Worm (Caenorhabditis elegans) whole organism, L3 larva: ENCODE results near the gene srh-88.

Experiments
- ZK546.5 ChIP-seq: sonication (generic microtip); optimal IDR thresholded peaks from 2 replicates; lab custom pipeline; 2017; ENCODE audit warnings: missing biosample characterization, missing genetic modification characterization
- aly-2 ChIP-seq: fragments of 150-350 bp; optimal IDR thresholded peaks from 2 replicates; lab custom pipeline; 2014; ENCODE audit warnings: missing biosample characterization, missing genetic modification characterization
- ama-1 ChIP-seq: fragments of 150-350 bp; optimal IDR thresholded peaks from 2 replicates; lab custom pipeline; 2018
- ceh-16 ChIP-seq: sonication (generic microtip); optimal IDR thresholded peaks from 2 replicates; lab custom pipeline; 2017; ENCODE audit warnings: missing biosample characterization, missing genetic modification characterization
- ceh-28 ChIP-seq: fragments of 150-350 bp; optimal IDR thresholded peaks from 2 replicates; lab custom pipeline; 2014; ENCODE audit warnings: missing biosample characterization, missing genetic modification reagents, missing genetic modification characterization
- daf-12 ChIP-seq: fragments of 150-350 bp; optimal IDR thresholded peaks from 2 replicates; lab custom pipeline; 2014; ENCODE audit warnings: missing biosample characterization, missing genetic modification reagents, missing genetic modification characterization
- egl-5 ChIP-seq: fragments of 150-350 bp; optimal IDR thresholded peaks from 2 replicates; lab custom pipeline; 2017; ENCODE audit warnings: missing biosample characterization, missing genetic modification reagents, missing genetic modification characterization, inconsistent platforms
- elt-1 ChIP-seq: fragments of 150-350 bp; optimal IDR thresholded peaks from 2 replicates; lab custom pipeline; 2014; ENCODE audit warnings: missing biosample characterization, missing genetic modification characterization
- elt-2 ChIP-seq: sonication (generic microtip); optimal IDR thresholded peaks from 2 replicates; lab custom pipeline; 2016; ENCODE audit warnings: missing genetic modification reagents, mild to moderate bottlenecking, missing genetic modification characterization, missing compliant biosample characterization
- elt-3 ChIP-seq, 3 experiments: fragments of 150-350 bp in 1 of 3; sonication (generic microtip) in 2 of 3; optimal IDR thresholded peaks; 2 replicates in 2 of 3; 4 replicates in 1 of 3; lab custom pipeline; 2014 to 2017; ENCODE audit warnings: missing biosample characterization in 3 of 3, missing genetic modification characterization in 3 of 3
- eor-1 ChIP-seq, 2 experiments: fragments of 150-350 bp; optimal IDR thresholded peaks; 2 replicates each; lab custom pipeline; 2014 to 2018; ENCODE audit warnings: missing biosample characterization in 2 of 2, missing genetic modification characterization in 2 of 2
- fkh-10 ChIP-seq: sonication (generic microtip); optimal IDR thresholded peaks from 2 replicates; lab custom pipeline; 2017; ENCODE audit warnings: missing biosample characterization, missing genetic modification reagents, missing genetic modification characterization
- fos-1 ChIP-seq: fragments of 150-350 bp; optimal IDR thresholded peaks from 2 replicates; lab custom pipeline; 2014; ENCODE audit warnings: missing biosample characterization, missing genetic modification characterization
- hmg-11 ChIP-seq: sonication (generic microtip); optimal IDR thresholded peaks from 2 replicates; lab custom pipeline; 2016; ENCODE audit warnings: missing genetic modification characterization, missing compliant biosample characterization
- jun-1 ChIP-seq: fragments of 150-350 bp; optimal IDR thresholded peaks from 2 replicates; lab custom pipeline; 2014; ENCODE audit warnings: missing biosample characterization, missing genetic modification reagents, missing genetic modification characterization
- lin-15B ChIP-seq: fragments of 150-350 bp; optimal IDR thresholded peaks from 2 replicates; lab custom pipeline; 2014; ENCODE audit warnings: missing biosample characterization, missing genetic modification characterization
- lin-39 ChIP-seq: fragments of 150-350 bp; optimal IDR thresholded peaks from 2 replicates; lab custom pipeline; 2018; ENCODE audit warnings: missing biosample characterization, missing genetic modification reagents, missing genetic modification characterization
- lsy-12 ChIP-seq: sonication (generic microtip); optimal IDR thresholded peaks from 2 replicates; lab custom pipeline; 2016; ENCODE audit warnings: mild to moderate bottlenecking, missing genetic modification characterization, missing compliant biosample characterization
- mdl-1 ChIP-seq: fragments of 150-350 bp; optimal IDR thresholded peaks from 2 replicates; lab custom pipeline; 2014; ENCODE audit warnings: missing biosample characterization, missing genetic modification characterization
- mml-1 ChIP-seq: fragments of 150-350 bp; sonication (generic microtip); optimal IDR thresholded peaks from 3 replicates; lab custom pipeline; 2014; ENCODE audit warnings: missing biosample characterization, missing genetic modification characterization
- nfya-1 ChIP-seq: sonication (generic microtip); optimal IDR thresholded peaks from 2 replicates; lab custom pipeline; 2017; ENCODE audit warnings: missing genetic modification characterization, mild to moderate bottlenecking, missing compliant biosample characterization, antibody characterized with exemption, moderate library complexity; ENCODE audit not compliant: insufficient read depth
- nhr-11 ChIP-seq: fragments of 150-350 bp; optimal IDR thresholded peaks from 2 replicates; lab custom pipeline; 2014; ENCODE audit warnings: missing biosample characterization, missing genetic modification characterization
- nhr-12 ChIP-seq: fragments of 150-350 bp; optimal IDR thresholded peaks from 2 replicates; lab custom pipeline; 2014; ENCODE audit warnings: missing biosample characterization, missing genetic modification characterization
- nhr-23 ChIP-seq: fragments of 150-350 bp; optimal IDR thresholded peaks from 2 replicates; lab custom pipeline; 2014; ENCODE audit warnings: missing biosample characterization, missing genetic modification reagents, missing genetic modification characterization
- nhr-25 ChIP-seq: sonication (generic microtip); optimal IDR thresholded peaks from 2 replicates; lab custom pipeline; 2017; ENCODE audit warnings: missing biosample characterization, missing genetic modification characterization
- nhr-28 ChIP-seq: fragments of 150-350 bp; optimal IDR thresholded peaks from 2 replicates; lab custom pipeline; 2014; ENCODE audit warnings: missing biosample characterization, missing genetic modification characterization
- nhr-43 ChIP-seq: sonication (generic microtip); optimal IDR thresholded peaks from 2 replicates; lab custom pipeline; 2016; ENCODE audit warnings: mild to moderate bottlenecking, missing genetic modification characterization, missing compliant biosample characterization; ENCODE audit not compliant: poor library complexity, severe bottlenecking
- nhr-67 ChIP-seq: fragments of 150-350 bp; optimal IDR thresholded peaks from 2 replicates; lab custom pipeline; 2014; ENCODE audit warnings: missing biosample characterization, missing genetic modification characterization
- nhr-76 ChIP-seq: fragments of 150-350 bp; sonication (generic microtip); optimal IDR thresholded peaks from 5 replicates; lab custom pipeline; 2014; ENCODE audit warnings: missing biosample characterization, missing genetic modification characterization
- nhr-77 ChIP-seq: fragments of 150-350 bp; optimal IDR thresholded peaks from 2 replicates; lab custom pipeline; 2014; ENCODE audit warnings: missing biosample characterization, missing genetic modification characterization
- pqm-1 ChIP-seq: fragments of 150-350 bp; optimal IDR thresholded peaks from 2 replicates; lab custom pipeline; 2017; ENCODE audit warnings: missing biosample characterization, missing genetic modification characterization, inconsistent platforms
- skn-1 ChIP-seq: fragments of 150-350 bp; optimal IDR thresholded peaks from 2 replicates; lab custom pipeline; 2014; ENCODE audit warnings: missing biosample characterization, missing genetic modification characterization
- snpc-4 ChIP-seq: fragments of 150-350 bp; optimal IDR thresholded peaks from 2 replicates; lab custom pipeline; 2014; ENCODE audit warnings: missing biosample characterization, missing genetic modification characterization
- tbx-2 ChIP-seq: sonication (generic microtip); optimal IDR thresholded peaks from 2 replicates; lab custom pipeline; 2016; ENCODE audit warnings: mild to moderate bottlenecking, missing genetic modification characterization, missing compliant biosample characterization
- unc-62 ChIP-seq: fragments of 150-350 bp; sonication (generic microtip); optimal IDR thresholded peaks from 4 replicates; lab custom pipeline; 2014; ENCODE audit warnings: missing biosample characterization, missing genetic modification reagents, missing genetic modification characterization
- ztf-11 ChIP-seq: fragments of 150-350 bp; optimal IDR thresholded peaks from 2 replicates; lab custom pipeline; 2014; ENCODE audit warnings: missing biosample characterization, missing genetic modification characterization
- ztf-4 ChIP-seq: fragments of 150-350 bp; optimal IDR thresholded peaks from 2 replicates; lab custom pipeline; 2014; ENCODE audit warnings: missing biosample characterization, missing genetic modification characterization

The srh-88 gene

DNA sequence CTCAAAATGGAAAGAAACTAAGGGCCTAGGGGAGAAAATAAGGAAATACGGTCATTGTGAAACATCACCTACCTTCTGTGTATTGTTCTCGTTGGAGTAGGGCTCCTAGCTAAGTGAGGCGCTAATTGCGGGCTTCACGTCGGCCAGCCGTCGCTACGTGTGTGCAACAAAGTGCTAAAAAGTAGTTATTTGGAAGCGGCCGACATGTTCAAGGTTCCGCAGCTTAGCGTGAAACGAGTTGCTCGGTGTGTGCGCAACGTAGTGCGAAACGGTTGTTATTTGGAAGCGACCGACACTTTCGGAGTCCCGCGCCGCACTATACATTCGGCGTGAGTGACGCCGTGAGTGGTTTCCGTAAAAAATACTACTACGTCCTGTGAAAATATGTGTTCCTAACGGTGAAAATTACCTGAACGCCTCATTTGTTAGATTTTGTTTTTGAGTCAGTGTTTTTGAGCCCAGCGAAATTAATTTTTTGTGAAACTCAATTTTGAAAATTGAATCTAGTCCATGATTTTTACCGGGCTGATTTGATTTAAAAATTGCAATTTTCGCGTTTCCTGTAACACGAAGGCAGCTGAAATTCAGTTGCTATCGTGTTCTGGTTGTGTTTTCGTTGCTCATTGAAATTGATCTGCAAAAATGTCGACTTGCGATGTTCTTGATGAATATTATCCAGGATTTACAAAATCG lies 6.8 kb upstream of the srh-88 start, which contains the start of gene srw-129:
Gene srw-129, plus strand, starts transcription at position 643 of the 693 bp plus-strand sequence.
- TF ChIP-seq nhr-43 (tag; lab: Kevin White, UChicago) (no peak), skn-1 (tag; lab: Kevin White, UChicago) (no peak), ztf-11 (tag; lab: Kevin White, UChicago) (no peak), elt-2 (no peak), lin-15B (no peak), ama-1 (no peak)

DNA sequence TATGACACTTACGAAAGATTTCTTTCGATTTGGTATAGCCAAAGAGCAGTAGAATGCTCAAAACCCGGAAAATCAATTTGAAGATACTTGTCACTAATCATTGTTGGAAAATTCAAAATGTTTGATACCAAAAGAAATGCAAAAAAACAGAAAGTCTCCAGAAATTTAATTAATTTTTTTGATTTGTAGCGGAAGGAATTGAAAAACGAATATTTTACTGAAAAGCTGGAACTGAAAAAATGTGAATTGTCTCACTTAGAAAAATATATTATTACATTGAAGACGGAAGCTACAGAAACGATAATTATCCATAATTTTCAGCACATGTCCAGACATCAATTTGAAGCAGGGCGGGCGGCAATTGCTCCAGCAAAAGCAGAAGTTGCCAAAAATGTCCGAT lies 1.7 kb downstream of the srh-88 start, which contains the start of gene srw-138:
Gene srw-138, minus strand, starts transcription at position 101 of the 400 bp plus-strand sequence.
- no peak for TF ChIP-seq elt-3 (tag; optimal IDR thresholded peaks at IDR 0.05; lab: Kevin White, UChicago)
- TF ChIP-seq nhr-28 (tag; lab: Kevin White, UChicago), result no peak
- TF ChIP-seq fkh-10 (GFP tag; lab: Kevin White, UChicago), result no peak
- no peak for TF ChIP-seq nhr-67 (tag; lab: Kevin White, UChicago)
- no peak for TF ChIP-seq mml-1 (tag; lab: Kevin White, UChicago)
- no peak for TF ChIP-seq nhr-12 (tag; lab: Kevin White, UChicago)
- TF ChIP-seq lsy-12 (tag; lab: Kevin White, UChicago), result no peak
- TF ChIP-seq ceh-16 (tag; lab: Kevin White, UChicago), result no peak
- TF ChIP-seq pqm-1 (tag; lab: Kevin White, UChicago), result no peak
- TF ChIP-seq fos-1 (tag; lab: Kevin White, UChicago), result no peak
- no peak for TF ChIP-seq egl-5 (tag; lab: Kevin White, UChicago)
- no peak for TF ChIP-seq lin-39 (tag; lab: Kevin White, UChicago)
- no peak for TF ChIP-seq unc-62 (GFP tag; lab: Kevin White, UChicago)
- no peak for TF ChIP-seq nhr-11 (tag; lab: Kevin White, UChicago)
- no peak for TF ChIP-seq lin-15B
- no peak for TF ChIP-seq nfya-1
- TF ChIP-seq elt-1 (tag; lab: Kevin White, UChicago), result no peak
- no peak for TF ChIP-seq snpc-4
- TF ChIP-seq, all 47 proteins: peak for 0

ce11 chrV:2960894-2961293 lies 3.8 kb downstream of the srh-88 start, which contains the start of gene srw-144:
TSS of gene srw-144 (minus strand) at chrV:2960994.
- TF ChIP-seq jun-1 (no peak), tbx-2 (tag; lab: Kevin White, UChicago) (no peak), mml-1 (tag; lab: Kevin White, UChicago) (no peak), nhr-77 (no peak), ztf-4 (tag; lab: Kevin White, UChicago) (no peak), ceh-28 (tag; lab: Kevin White, UChicago) (no peak), nhr-23 (tag; lab: Kevin White, UChicago) (no peak), hmg-11 (no peak), mdl-1 (tag; lab: Kevin White, UChicago) (no peak), fos-1 (tag; lab: Kevin White, UChicago) (no peak), egl-5 (tag; lab: Kevin White, UChicago) (no peak), snpc-4 (no peak), nhr-76 (tag; lab: Kevin White, UChicago) (no peak), ZK546.5 (no peak), daf-12 (tag; lab: Kevin White, UChicago) (no peak), nhr-25 (tag; lab: Kevin White, UChicago) (no peak)

DNA sequence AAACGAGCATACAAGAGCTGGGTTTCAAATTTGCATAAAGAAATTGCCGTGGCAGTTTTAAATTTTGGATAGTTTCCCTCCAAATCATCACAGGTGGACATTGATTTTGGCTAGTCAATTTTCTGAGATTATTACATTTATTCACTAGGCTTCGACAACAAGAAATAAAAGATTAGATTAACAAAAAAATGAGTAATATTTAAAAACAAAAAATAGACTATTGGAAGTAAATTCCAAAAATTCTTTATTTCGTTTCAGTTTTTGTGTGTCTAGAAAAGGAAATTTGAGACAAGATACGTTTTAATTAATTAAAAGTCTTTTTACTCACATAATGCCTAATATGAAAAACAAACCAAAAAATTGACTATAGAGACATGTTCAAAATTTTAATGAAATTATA lies 6.5 kb downstream of the srh-88 start, which contains the start of gene srw-142:
Gene srw-142, minus strand, starts transcription at position 101 of the 400 bp plus-strand sequence.
- TF ChIP-seq eor-1 (tag; optimal IDR thresholded peaks at IDR 0.05; lab: Kevin White, UChicago), result no peak
- TF ChIP-seq nhr-11 (tag; lab: Kevin White, UChicago), result no peak
- TF ChIP-seq daf-12 (tag; lab: Kevin White, UChicago), result no peak
- TF ChIP-seq nhr-43 (tag; lab: Kevin White, UChicago), result no peak
- no peak for TF ChIP-seq elt-1 (tag; lab: Kevin White, UChicago)
- no peak for TF ChIP-seq lsy-12 (tag; lab: Kevin White, UChicago)
- TF ChIP-seq nhr-28 (tag; lab: Kevin White, UChicago), result no peak
- no peak for TF ChIP-seq aly-2 (tag; lab: Kevin White, UChicago)
- no peak for TF ChIP-seq skn-1 (tag; lab: Kevin White, UChicago)
- no peak for TF ChIP-seq fos-1 (tag; lab: Kevin White, UChicago)
- no peak for TF ChIP-seq lin-15B
- TF ChIP-seq unc-62 (GFP tag; lab: Kevin White, UChicago), result no peak
- no peak for TF ChIP-seq ama-1
- no peak for TF ChIP-seq nhr-25 (tag; lab: Kevin White, UChicago)
- TF ChIP-seq nhr-77, result no peak
- no peak for TF ChIP-seq nhr-76 (tag; lab: Kevin White, UChicago)
- no peak for TF ChIP-seq egl-5 (tag; lab: Kevin White, UChicago)
- no peak for TF ChIP-seq mml-1 (tag; lab: Kevin White, UChicago)
